Worm (Caenorhabditis elegans): Measurements from ENCODE around the gene iscu-1.

ce11 chrIV:13776745-13777144 lies 7.0 kb upstream of the iscu-1 start:
- TF ChIP-seq elt-3 (tag; optimal IDR thresholded peaks at IDR 0.05) (no peak), mdl-1 (tag; optimal IDR thresholded peaks at IDR 0.05) (no peak), nhr-23 (tag; optimal IDR thresholded peaks at IDR 0.05) (no peak), nhr-28 (tag; optimal IDR thresholded peaks at IDR 0.05) (no peak)
